Worm (Caenorhabditis elegans) whole organism, L1 larva: ENCODE data around the gene C45B2.8.

Experiments
- egl-27 ChIP-seq, 2 experiments: fragments of 150-350 bp in 1 of 2; sonication (generic microtip); optimal IDR thresholded peaks; 3 replicates each; lab custom pipeline; 2017 to 2018; ENCODE audit warnings: missing biosample characterization in 2 of 2, missing genetic modification characterization in 2 of 2, missing genetic modification reagents in 2 of 2
- nhr-28 ChIP-seq: fragments of 150-350 bp; optimal IDR thresholded peaks from 2 replicates; lab custom pipeline; 2014; ENCODE audit warnings: missing biosample characterization, missing genetic modification characterization
- pqm-1 ChIP-seq: sonication (generic microtip); optimal IDR thresholded peaks from 3 replicates; lab custom pipeline; 2017; ENCODE audit warnings: missing biosample characterization, missing genetic modification characterization
- skn-1 ChIP-seq: fragments of 150-350 bp; optimal IDR thresholded peaks from 2 replicates; lab custom pipeline; 2014; ENCODE audit warnings: missing biosample characterization, missing genetic modification characterization
- unc-62 ChIP-seq: fragments of 150-350 bp; optimal IDR thresholded peaks from 2 replicates; lab custom pipeline; 2014; ENCODE audit warnings: missing biosample characterization, missing genetic modification reagents, missing genetic modification characterization

DNA sequence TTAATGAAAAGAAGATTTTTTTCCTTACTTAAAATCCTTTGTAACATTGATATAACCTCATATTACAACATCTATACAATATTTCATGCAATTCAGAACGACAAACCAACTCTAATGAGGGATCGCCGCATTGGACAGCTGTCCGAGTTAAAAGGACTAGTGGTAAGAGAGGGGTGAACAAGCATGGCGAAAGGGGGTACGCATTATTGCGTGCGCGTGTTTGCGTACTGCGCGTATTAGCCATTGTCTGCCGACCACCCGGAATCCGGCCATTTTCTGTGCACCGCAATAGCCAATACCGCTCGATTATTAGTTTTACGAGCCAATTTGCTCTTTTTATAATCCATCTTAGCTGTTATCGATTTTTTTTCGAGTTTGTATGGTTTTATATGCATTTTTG, 9.8 kb downstream of the C45B2.8 start, which contains the start of gene C15H9.4:
- TF ChIP-seq unc-62 (GFP tag; lab: Kevin White, UChicago), result no peak
- TF ChIP-seq egl-27 (tag; optimal IDR thresholded peaks at IDR 0.05; lab: Kevin White, UChicago), result no peak
- no peak for TF ChIP-seq nhr-28 (tag; lab: Kevin White, UChicago)
- TF ChIP-seq skn-1, result peak; percentile 21
- TF ChIP-seq pqm-1 (tag; lab: Kevin White, UChicago), result no peak
